Fruit fly (Drosophila melanogaster) whole organism, embryonic: ENCODE measurements around the gene CG6481.

Experiments
- Bgb ChIP-seq: fragments of 200-800 bp; sonication (Bioruptor generic); IDR thresholded peaks from 2 replicates; pipeline ENCODE4 v1.3.6; 2022; ENCODE audit warnings: missing biosample characterization, missing genetic modification characterization; ENCODE audit not compliant: partially characterized antibody
- CG10274 ChIP-seq: fragments of 200-800 bp; sonication (Bioruptor generic); optimal IDR thresholded peaks from 3 replicates; lab custom pipeline; 2017; ENCODE audit warnings: missing biosample characterization, mild to moderate bottlenecking, missing genetic modification characterization
- CG11504 ChIP-seq: fragments of 200-800 bp; sonication (Bioruptor generic); optimal IDR thresholded peaks from 3 replicates; lab custom pipeline; 2019; ENCODE audit warnings: missing biosample characterization, mild to moderate bottlenecking, missing genetic modification characterization, moderate library complexity
- CG12155 ChIP-seq: fragments of 200-800 bp; sonication (Bioruptor generic); optimal IDR thresholded peaks from 3 replicates; lab custom pipeline; 2016; ENCODE audit warnings: missing biosample characterization, missing genetic modification characterization
- CG13424 ChIP-seq: fragments of 200-800 bp; sonication (Bioruptor generic); optimal IDR thresholded peaks from 2 replicates; lab custom pipeline; 2019; ENCODE audit warnings: missing biosample characterization, mild to moderate bottlenecking, missing genetic modification characterization, moderate library complexity
- CG13775 ChIP-seq: fragments of 200-800 bp; sonication (Bioruptor generic); optimal IDR thresholded peaks from 3 replicates; lab custom pipeline; 2017; ENCODE audit warnings: missing biosample characterization, mild to moderate bottlenecking, missing genetic modification characterization
- CG15011 ChIP-seq: fragments of 200-800 bp; sonication (Bioruptor generic); optimal IDR thresholded peaks from 3 replicates; lab custom pipeline; 2018; ENCODE audit warnings: missing biosample characterization, mild to moderate bottlenecking, missing genetic modification characterization
- CG17359 ChIP-seq: fragments of 200-800 bp; sonication (Bioruptor generic); optimal IDR thresholded peaks from 3 replicates; lab custom pipeline; 2018; ENCODE audit warnings: missing biosample characterization, mild to moderate bottlenecking, missing genetic modification characterization, moderate library complexity
- CG17385 ChIP-seq: fragments of 200-800 bp; sonication (Bioruptor generic); optimal IDR thresholded peaks from 3 replicates; lab custom pipeline; 2018; ENCODE audit warnings: missing biosample characterization, mild to moderate bottlenecking, missing genetic modification characterization
- CG18262 ChIP-seq: fragments of 200-800 bp; optimal IDR thresholded peaks from 3 replicates; lab custom pipeline; 2019; ENCODE audit warnings: missing biosample characterization, mild to moderate bottlenecking, missing genetic modification characterization, moderate library complexity
- CG18764 ChIP-seq: fragments of 200-800 bp; sonication (Bioruptor generic); optimal IDR thresholded peaks from 3 replicates; lab custom pipeline; 2016; ENCODE audit warnings: missing biosample characterization, missing genetic modification characterization
- CG2120 ChIP-seq: fragments of 200-800 bp; sonication (Bioruptor generic); optimal IDR thresholded peaks from 3 replicates; lab custom pipeline; 2016; ENCODE audit warnings: missing biosample characterization, missing genetic modification characterization
- CG30020 ChIP-seq: fragments of 200-800 bp; optimal IDR thresholded peaks from 2 replicates; lab custom pipeline; 2019; ENCODE audit warnings: missing biosample characterization, mild to moderate bottlenecking, missing genetic modification characterization, moderate library complexity
- CG31441 ChIP-seq: fragments of 200-800 bp; sonication (Bioruptor generic); IDR thresholded peaks from 2 replicates; pipeline ENCODE4 v1.3.6; 2022; ENCODE audit warnings: missing biosample characterization, missing genetic modification characterization
- CG4282 ChIP-seq: fragments of 200-800 bp; sonication (Bioruptor generic); optimal IDR thresholded peaks from 2 replicates; lab custom pipeline; 2016; ENCODE audit warnings: missing biosample characterization, missing genetic modification characterization
- CG5245 ChIP-seq: fragments of 200-800 bp; sonication (Bioruptor generic); optimal IDR thresholded peaks from 3 replicates; lab custom pipeline; 2016; ENCODE audit warnings: missing biosample characterization, missing genetic modification characterization
- CG6272 ChIP-seq: fragments of 200-800 bp; sonication (Bioruptor generic); IDR thresholded peaks from 2 replicates; pipeline ENCODE4 v1.3.6; 2022; ENCODE audit warnings: missing biosample characterization, missing genetic modification characterization
- CG6813 ChIP-seq: fragments of 200-800 bp; sonication (Bioruptor generic); optimal IDR thresholded peaks from 2 replicates; lab custom pipeline; 2017; ENCODE audit warnings: missing biosample characterization, missing genetic modification characterization, mild to moderate bottlenecking, moderate library complexity, missing genetic modification reagents
- CG8089 ChIP-seq: fragments of 200-800 bp; sonication (Bioruptor generic); optimal IDR thresholded peaks from 3 replicates; lab custom pipeline; 2016; ENCODE audit warnings: missing biosample characterization, missing genetic modification characterization
- CG9609 ChIP-seq: fragments of 200-800 bp; sonication (Bioruptor generic); optimal IDR thresholded peaks from 3 replicates; lab custom pipeline; 2016; ENCODE audit warnings: missing biosample characterization, missing genetic modification characterization
- CG9727 ChIP-seq: fragments of 200-800 bp; sonication (Bioruptor generic); optimal IDR thresholded peaks from 3 replicates; lab custom pipeline; 2017; ENCODE audit warnings: missing biosample characterization, mild to moderate bottlenecking, missing genetic modification characterization
- D ChIP-seq, 2 experiments: fragments of 200-800 bp in 1 of 2; fragments of >200 bp in 1 of 2; sonication (Bioruptor generic) in 1 of 2; optimal IDR thresholded peaks; 2 replicates in 1 of 2; 3 replicates in 1 of 2; lab custom pipeline; 2017; ENCODE audit warnings: mild to moderate bottlenecking in 1 of 2, missing biosample characterization in 1 of 2, missing genetic modification characterization in 1 of 2, missing genetic modification reagents in 1 of 2
- D19A ChIP-seq: fragments of 200-800 bp; optimal IDR thresholded peaks from 3 replicates; lab custom pipeline; 2019; ENCODE audit warnings: missing biosample characterization, mild to moderate bottlenecking, missing genetic modification characterization, moderate library complexity
- Dfd ChIP-seq, 2 experiments: fragments of >200 bp; optimal IDR thresholded peaks; 2 replicates each; lab custom pipeline; 2017; ENCODE audit warnings: missing biosample characterization in 2 of 2, missing genetic modification characterization in 2 of 2
- H2.0 ChIP-seq: fragments of 200-800 bp; sonication (Bioruptor generic); IDR thresholded peaks from 2 replicates; pipeline ENCODE4 v1.3.6; 2022; ENCODE audit warnings: missing biosample characterization, missing genetic modification characterization
- Hmr ChIP-seq: fragments of 200-800 bp; sonication (Bioruptor generic); optimal IDR thresholded peaks from 3 replicates; lab custom pipeline; 2017; ENCODE audit warnings: mild to moderate bottlenecking, missing biosample characterization, missing genetic modification reagents, missing genetic modification characterization
- Mes4 ChIP-seq: fragments of 200-800 bp; sonication (Bioruptor generic); optimal IDR thresholded peaks from 2 replicates; lab custom pipeline; 2016; ENCODE audit warnings: missing biosample characterization, missing genetic modification characterization
- Sin3A ChIP-seq: fragments of >200 bp; optimal IDR thresholded peaks from 2 replicates; lab custom pipeline; 2018
- Six4 ChIP-seq: fragments of 200-800 bp; sonication (Bioruptor generic); optimal IDR thresholded peaks from 2 replicates; lab custom pipeline; 2016; ENCODE audit warnings: missing biosample characterization, missing genetic modification characterization
- Tbp ChIP-seq: fragments of >200 bp; optimal IDR thresholded peaks from 2 replicates; lab custom pipeline; 2018; ENCODE audit warnings: missing biosample characterization, missing genetic modification characterization
- YL-1 ChIP-seq: fragments of 200-800 bp; sonication (Bioruptor generic); optimal IDR thresholded peaks from 3 replicates; lab custom pipeline; 2017; ENCODE audit warnings: missing biosample characterization, mild to moderate bottlenecking, missing genetic modification characterization
- ase ChIP-seq: fragments of 200-800 bp; sonication (Bioruptor generic); IDR thresholded peaks from 3 replicates; pipeline ENCODE4 v1.3.6; 2022; ENCODE audit warnings: missing biosample characterization, missing genetic modification characterization
- bsh ChIP-seq, 2 experiments: fragments of 200-800 bp; sonication (Bioruptor generic); optimal IDR thresholded peaks; 2 replicates each; lab custom pipeline; 2017 to 2018; ENCODE audit warnings: mild to moderate bottlenecking in 2 of 2, missing biosample characterization in 2 of 2, missing genetic modification characterization in 2 of 2, moderate library complexity in 1 of 2
- croc ChIP-seq: fragments of 200-800 bp; sonication (Bioruptor generic); conservative IDR thresholded peaks from 3 replicates; pipeline ENCODE4 v1.3.6; 2022; ENCODE audit warnings: missing biosample characterization, missing genetic modification characterization
- disco-r ChIP-seq: fragments of 200-800 bp; sonication (Bioruptor generic); optimal IDR thresholded peaks from 2 replicates; lab custom pipeline; 2016; ENCODE audit warnings: missing biosample characterization, missing genetic modification characterization
- eve ChIP-seq, 2 experiments: fragments of >200 bp; optimal IDR thresholded peaks; 2 replicates each; lab custom pipeline; 2017; ENCODE audit warnings: missing biosample characterization in 2 of 2, missing genetic modification characterization in 2 of 2
- fd96Cb ChIP-seq: fragments of 200-800 bp; sonication (Bioruptor generic); optimal IDR thresholded peaks from 2 replicates; lab custom pipeline; 2018; ENCODE audit warnings: missing biosample characterization, mild to moderate bottlenecking, missing genetic modification characterization, moderate library complexity
- fu2 ChIP-seq: fragments of 200-800 bp; sonication (Bioruptor generic); optimal IDR thresholded peaks from 2 replicates; lab custom pipeline; 2016; ENCODE audit warnings: missing biosample characterization, missing genetic modification characterization
- gsb-n ChIP-seq: fragments of 200-800 bp; sonication (Bioruptor generic); optimal IDR thresholded peaks from 3 replicates; lab custom pipeline; 2018; ENCODE audit warnings: missing biosample characterization, mild to moderate bottlenecking, missing genetic modification characterization
- hbn ChIP-seq: fragments of 200-800 bp; sonication (Bioruptor generic); IDR thresholded peaks from 2 replicates; pipeline ENCODE4 v1.3.6; 2022; ENCODE audit warnings: missing biosample characterization, missing genetic modification characterization; ENCODE audit not compliant: partially characterized antibody
- jumu ChIP-seq: fragments of 200-800 bp; sonication (Bioruptor generic); optimal IDR thresholded peaks from 3 replicates; lab custom pipeline; 2016; ENCODE audit warnings: missing biosample characterization, missing genetic modification characterization
- klu ChIP-seq: fragments of 200-800 bp; sonication (Bioruptor generic); IDR thresholded peaks from 2 replicates; pipeline ENCODE4 v1.3.6; 2022; ENCODE audit warnings: missing biosample characterization, missing genetic modification characterization
- knrl ChIP-seq: fragments of 200-800 bp; sonication (Bioruptor generic); IDR thresholded peaks from 3 replicates; pipeline ENCODE4 v1.3.6; 2022; ENCODE audit warnings: missing biosample characterization, missing genetic modification characterization; ENCODE audit not compliant: partially characterized antibody
- phol ChIP-seq: fragments of 200-800 bp; sonication (Bioruptor generic); optimal IDR thresholded peaks from 3 replicates; lab custom pipeline; 2018; ENCODE audit warnings: missing biosample characterization, mild to moderate bottlenecking, missing genetic modification characterization, moderate library complexity
- prd ChIP-seq, 3 experiments: fragments of >200 bp in 2 of 3; fragments of 200-800 bp in 1 of 3; sonication (Bioruptor generic) in 1 of 3; optimal IDR thresholded peaks in 2 of 3; IDR thresholded peaks in 1 of 3; 2 replicates in 2 of 3; 3 replicates in 1 of 3; pipeline versions ENCODE4 v1.3.6 to Lab custom; 2017 to 2022; ENCODE audit warnings: missing biosample characterization in 1 of 3, missing genetic modification characterization in 1 of 3
- pros ChIP-seq: fragments of 200-800 bp; sonication (Bioruptor generic); optimal IDR thresholded peaks from 3 replicates; lab custom pipeline; 2019; ENCODE audit warnings: missing biosample characterization, mild to moderate bottlenecking, missing genetic modification characterization, moderate library complexity
- ro ChIP-seq: fragments of 200-800 bp; sonication (Bioruptor generic); IDR thresholded peaks from 2 replicates; pipeline ENCODE4 v1.3.6; 2022; ENCODE audit warnings: missing biosample characterization, missing genetic modification characterization
- sens ChIP-seq: fragments of 200-800 bp; sonication (Bioruptor generic); peaks from one replicate; lab custom pipeline; 2016; ENCODE audit warnings: missing biosample characterization, missing genetic modification characterization
- usp ChIP-seq: fragments of >200 bp; optimal IDR thresholded peaks from 2 replicates; lab custom pipeline; 2017; ENCODE audit warnings: missing biosample characterization, missing genetic modification characterization
- vvl ChIP-seq: fragments of 200-800 bp; sonication (Bioruptor generic); IDR thresholded peaks from 2 replicates; pipeline ENCODE4 v1.3.6; 2022; ENCODE audit warnings: missing biosample characterization, missing genetic modification characterization

Gene CG6481

DNA sequence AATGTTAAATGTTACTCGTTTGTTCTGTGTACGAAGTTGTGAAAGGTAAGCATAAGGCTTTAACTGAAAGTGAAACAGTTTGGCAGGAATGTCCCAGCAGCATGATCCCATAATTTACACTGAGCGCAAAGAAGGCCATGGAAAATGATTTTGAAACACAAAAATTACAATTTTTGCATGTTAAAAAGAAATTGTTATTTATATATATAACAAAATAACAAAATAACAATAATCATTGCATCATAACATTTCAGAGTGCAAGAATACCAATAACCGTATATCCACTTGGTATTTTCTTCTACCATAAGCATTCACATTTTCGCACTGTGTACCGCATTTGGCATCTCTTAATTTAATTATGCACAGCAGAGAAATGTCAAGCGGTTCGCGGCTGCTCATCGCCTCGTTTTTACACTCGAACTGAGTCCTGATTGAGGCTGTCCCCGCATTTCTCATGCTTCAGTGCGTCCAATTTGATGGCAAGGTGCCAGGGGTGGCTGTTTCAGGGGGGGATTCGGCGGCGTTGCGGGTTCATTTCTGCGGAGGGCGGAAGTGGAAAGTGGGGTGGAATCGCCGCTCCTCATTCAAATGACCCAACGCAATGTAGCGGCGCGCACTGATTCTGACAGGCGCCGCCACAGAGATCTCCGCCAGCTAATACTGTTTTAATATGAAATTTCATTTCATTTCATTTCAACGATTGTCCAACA lies at the start of gene CG6481 (continued):
- TF ChIP-seq CG11504 (peak; percentile 19), CG17385 (GFP tag; lab: Kevin White, UChicago) (no peak), CG6813 (no peak), CG9727 (no peak), ase (GFP tag; lab: Robert Waterston, UW) (no peak), CG12155 (no peak), disco-r (GFP tag; lab: Kevin White, UChicago) (no peak), CG4282 (GFP tag; lab: Kevin White, UChicago) (no peak), Tbp (GFP tag; lab: Kevin White, UChicago) (no peak), CG6272 (no peak), usp (GFP tag; lab: Kevin White, UChicago) (no peak), CG2120 (GFP tag; lab: Kevin White, UChicago) (no peak), fd96Cb (tag; lab: Kevin White, UChicago) (peak; percentile 10), CG13424 (tag; lab: Kevin White, UChicago) (no peak), hbn (GFP tag; lab: Robert Waterston, UW) (no peak), Dfd (GFP tag; optimal IDR thresholded peaks at IDR 0.05; lab: Kevin White, UChicago) (no peak), YL-1 (GFP tag; lab: Kevin White, UChicago) (no peak), Sin3A (lab: Kevin White, UChicago) (no peak), CG18764 (GFP tag; lab: Kevin White, UChicago) (no peak), Six4 (GFP tag; lab: Kevin White, UChicago) (no peak), vvl (no peak), Mes4 (no peak), CG8089 (GFP tag; lab: Kevin White, UChicago) (no peak), D (optimal IDR thresholded peaks at IDR 0.05; lab: Kevin White, UChicago) (no peak), D (GFP tag; optimal IDR thresholded peaks at IDR 0.05; lab: Kevin White, UChicago) (no peak), H2.0 (GFP tag; lab: Robert Waterston, UW) (no peak), sens (peak; percentile 68), klu (GFP tag; lab: Robert Waterston, UW) (no peak), gsb-n (tag; lab: Kevin White, UChicago) (peak; percentile 57), CG10274 (GFP tag; lab: Kevin White, UChicago) (no peak), CG30020 (tag; lab: Kevin White, UChicago) (no peak), ro (GFP tag; lab: Robert Waterston, UW) (no peak), phol (tag; lab: Kevin White, UChicago) (peak; percentile 29), D19A (tag; lab: Kevin White, UChicago) (peak; percentile 7), pros (GFP tag; lab: Kevin White, UChicago) (peak; percentile 66), fu2 (no peak), CG15011 (no peak), Hmr (no peak), eve (GFP tag; optimal IDR thresholded peaks at IDR 0.05; lab: Kevin White, UChicago) (no peak), CG17359 (no peak), CG13775 (GFP tag; lab: Kevin White, UChicago) (no peak), CG18262 (tag; lab: Kevin White, UChicago) (no peak), prd (optimal IDR thresholded peaks at IDR 0.05; lab: Kevin White, UChicago) (no peak), prd (GFP tag; IDR thresholded peaks at IDR 0.05; lab: Robert Waterston, UW) (peak; percentile 25; the same call in 1 of the 3 replicates), knrl (no peak), jumu (GFP tag; lab: Kevin White, UChicago) (no peak), CG9609 (GFP tag; lab: Kevin White, UChicago) (no peak), Bgb (no peak), croc (GFP tag; lab: Robert Waterston, UW) (no peak), CG31441 (GFP tag; lab: Robert Waterston, UW) (no peak; the same call in 1 of the 2 replicates), bsh (GFP tag; optimal IDR thresholded peaks at IDR 0.05; lab: Kevin White, UChicago) (peak in 1 of 2 experiments; percentile 22), CG5245 (GFP tag; lab: Kevin White, UChicago) (no peak)
